Fruit fly (Drosophila melanogaster) whole organism, wandering third instar larva: ENCODE results near the gene Tdrd3.

ENCODE experiments used
- br ChIP-seq: fragments of 200-800 bp; sonication (Bioruptor generic); optimal IDR thresholded peaks from 2 replicates; lab custom pipeline; 2016; ENCODE audit warnings: missing biosample characterization, missing genetic modification characterization
- ey ChIP-seq: fragments of 200-800 bp; sonication (Bioruptor generic); optimal IDR thresholded peaks from 2 replicates; lab custom pipeline; 2016; ENCODE audit warnings: missing biosample characterization, missing genetic modification characterization
- psq ChIP-seq: fragments of 200-800 bp; sonication (Bioruptor generic); optimal IDR thresholded peaks from 3 replicates; lab custom pipeline; 2017; ENCODE audit warnings: missing biosample characterization, mild to moderate bottlenecking, missing genetic modification characterization, moderate library complexity
- tai ChIP-seq: sonication (Bioruptor generic); optimal IDR thresholded peaks from 2 replicates; lab custom pipeline; 2016; ENCODE audit warnings: missing biosample characterization, missing genetic modification characterization

dm6 chr3L:14803236-14803635, 16.6 kb downstream of the Tdrd3 start, which contains the start of gene gnu:
- TF ChIP-seq psq (GFP tag; lab: Kevin White, UChicago) (no peak), br (no peak), tai (GFP tag; lab: Kevin White, UChicago) (no peak), ey (GFP tag; lab: Kevin White, UChicago) (no peak)
